Fruit fly (Drosophila melanogaster) whole organism, embryonic: ENCODE data around the gene Tfb5.

Source experiments
- Atf6 ChIP-seq: fragments of 200-800 bp; sonication (Bioruptor generic); IDR thresholded peaks from 2 replicates; pipeline ENCODE4 v1.3.6; 2022; ENCODE audit warnings: missing biosample characterization, missing genetic modification characterization
- B-H2 ChIP-seq: fragments of 200-800 bp; sonication (Bioruptor generic); optimal IDR thresholded peaks from 2 replicates; lab custom pipeline; 2018; ENCODE audit warnings: missing biosample characterization, mild to moderate bottlenecking, missing genetic modification characterization
- Bgb ChIP-seq: fragments of 200-800 bp; sonication (Bioruptor generic); IDR thresholded peaks from 2 replicates; pipeline ENCODE4 v1.3.6; 2022; ENCODE audit warnings: missing biosample characterization, missing genetic modification characterization; ENCODE audit not compliant: partially characterized antibody
- CG10147 ChIP-seq: fragments of 200-800 bp; sonication (Bioruptor generic); optimal IDR thresholded peaks from 2 replicates; lab custom pipeline; 2019; ENCODE audit warnings: missing biosample characterization, mild to moderate bottlenecking, missing genetic modification characterization, moderate library complexity
- CG10209 ChIP-seq: fragments of 200-800 bp; sonication (Bioruptor generic); optimal IDR thresholded peaks from 3 replicates; lab custom pipeline; 2017; ENCODE audit warnings: missing biosample characterization, mild to moderate bottlenecking, missing genetic modification characterization, missing genetic modification reagents
- CG1024 ChIP-seq: fragments of 200-800 bp; sonication (Bioruptor generic); IDR thresholded peaks from 2 replicates; pipeline ENCODE4 v1.3.6; 2022; ENCODE audit warnings: missing biosample characterization, missing genetic modification characterization
- CG10543 ChIP-seq: fragments of 200-800 bp; sonication (Bioruptor generic); optimal IDR thresholded peaks from 3 replicates; lab custom pipeline; 2017; ENCODE audit warnings: missing biosample characterization, mild to moderate bottlenecking, missing genetic modification characterization, moderate library complexity
- CG13123 ChIP-seq: fragments of 200-800 bp; sonication (Bioruptor generic); optimal IDR thresholded peaks from 2 replicates; lab custom pipeline; 2016; ENCODE audit warnings: missing biosample characterization, missing genetic modification characterization
- CG15011 ChIP-seq: fragments of 200-800 bp; sonication (Bioruptor generic); optimal IDR thresholded peaks from 3 replicates; lab custom pipeline; 2018; ENCODE audit warnings: missing biosample characterization, mild to moderate bottlenecking, missing genetic modification characterization
- CG15514 ChIP-seq: fragments of 200-800 bp; sonication (Bioruptor generic); optimal IDR thresholded peaks from 3 replicates; lab custom pipeline; 2017; ENCODE audit warnings: missing biosample characterization, missing genetic modification characterization, mild to moderate bottlenecking, moderate library complexity, missing genetic modification reagents
- CG15601 ChIP-seq: fragments of 200-800 bp; sonication (Bioruptor generic); optimal IDR thresholded peaks from 3 replicates; lab custom pipeline; 2019; ENCODE audit warnings: missing biosample characterization, mild to moderate bottlenecking, missing genetic modification characterization, moderate library complexity
- CG16779 ChIP-seq: fragments of 200-800 bp; sonication (Bioruptor generic); IDR thresholded peaks from 2 replicates; pipeline ENCODE4 v1.3.6; 2022; ENCODE audit warnings: missing biosample characterization, missing genetic modification characterization
- CG16815 ChIP-seq: fragments of 200-800 bp; sonication (Bioruptor generic); optimal IDR thresholded peaks from 3 replicates; lab custom pipeline; 2017; ENCODE audit warnings: missing biosample characterization, mild to moderate bottlenecking, missing genetic modification characterization
- CG17612 ChIP-seq: fragments of 200-800 bp; sonication (Bioruptor generic); IDR thresholded peaks from 2 replicates; pipeline ENCODE4 v1.3.6; 2022; ENCODE audit warnings: missing biosample characterization, missing genetic modification characterization
- CG17912 ChIP-seq: fragments of 200-800 bp; sonication (Bioruptor generic); optimal IDR thresholded peaks from 2 replicates; lab custom pipeline; 2018; ENCODE audit warnings: missing biosample characterization, mild to moderate bottlenecking, missing genetic modification characterization
- CG4282 ChIP-seq: fragments of 200-800 bp; sonication (Bioruptor generic); optimal IDR thresholded peaks from 2 replicates; lab custom pipeline; 2016; ENCODE audit warnings: missing biosample characterization, missing genetic modification characterization
- CG4328 ChIP-seq: fragments of 200-800 bp; sonication (Bioruptor generic); optimal IDR thresholded peaks from 3 replicates; lab custom pipeline; 2017; ENCODE audit warnings: missing biosample characterization, missing genetic modification reagents, missing genetic modification characterization
- CG4360 ChIP-seq: fragments of 200-800 bp; sonication (Bioruptor generic); IDR thresholded peaks from 2 replicates; pipeline ENCODE4 v1.3.6; 2022; ENCODE audit warnings: missing biosample characterization, missing genetic modification characterization
- CG7987 ChIP-seq: fragments of 200-800 bp; sonication (Bioruptor generic); optimal IDR thresholded peaks from 2 replicates; lab custom pipeline; 2018; ENCODE audit warnings: missing biosample characterization, mild to moderate bottlenecking, missing genetic modification characterization, moderate library complexity
- CG8924 ChIP-seq: fragments of 200-800 bp; optimal IDR thresholded peaks from 3 replicates; lab custom pipeline; 2019; ENCODE audit warnings: missing biosample characterization, mild to moderate bottlenecking, missing genetic modification characterization, moderate library complexity
- H15 ChIP-seq: fragments of 200-800 bp; sonication (Bioruptor generic); IDR thresholded peaks from 3 replicates; pipeline ENCODE4 v1.3.6; 2022; ENCODE audit warnings: missing biosample characterization, missing genetic modification characterization
- HLH54F ChIP-seq: fragments of 200-800 bp; sonication (Bioruptor generic); optimal IDR thresholded peaks from 3 replicates; lab custom pipeline; 2016; ENCODE audit warnings: missing biosample characterization, missing genetic modification characterization
- Hr51 ChIP-seq, 2 experiments: fragments of 200-800 bp; sonication (Bioruptor generic); optimal IDR thresholded peaks; 2 replicates in 1 of 2; 3 replicates in 1 of 2; lab custom pipeline; 2016 to 2018; ENCODE audit warnings: missing biosample characterization in 2 of 2, missing genetic modification characterization in 2 of 2, mild to moderate bottlenecking in 1 of 2, moderate library complexity in 1 of 2
- Myb ChIP-seq: fragments of 200-800 bp; sonication (Bioruptor generic); optimal IDR thresholded peaks from 2 replicates; lab custom pipeline; 2016; ENCODE audit warnings: missing biosample characterization, missing genetic modification characterization
- Nf-YA ChIP-seq: fragments of 200-800 bp; sonication (Bioruptor generic); IDR thresholded peaks from 2 replicates; pipeline ENCODE4 v1.3.6; 2022; ENCODE audit warnings: missing biosample characterization, missing genetic modification characterization
- Oli ChIP-seq: fragments of 200-800 bp; sonication (Bioruptor generic); optimal IDR thresholded peaks from 2 replicates; lab custom pipeline; 2018; ENCODE audit warnings: missing biosample characterization, mild to moderate bottlenecking, missing genetic modification characterization, moderate library complexity
- Opbp ChIP-seq: fragments of 200-800 bp; sonication (Bioruptor generic); IDR thresholded peaks from 3 replicates; pipeline ENCODE4 v1.3.6; 2022; ENCODE audit warnings: missing biosample characterization, missing genetic modification characterization; ENCODE audit not compliant: partially characterized antibody
- PHDP ChIP-seq: fragments of 200-800 bp; sonication (Bioruptor generic); optimal IDR thresholded peaks from 3 replicates; lab custom pipeline; 2018; ENCODE audit warnings: missing biosample characterization, mild to moderate bottlenecking, missing genetic modification characterization, moderate library complexity
- ato ChIP-seq: fragments of 200-800 bp; sonication (Bioruptor generic); IDR thresholded peaks from 2 replicates; pipeline ENCODE4 v1.3.6; 2022; ENCODE audit warnings: missing biosample characterization, missing genetic modification characterization; ENCODE audit not compliant: partially characterized antibody
- ci ChIP-seq: fragments of 200-800 bp; sonication (Bioruptor generic); IDR thresholded peaks from 3 replicates; pipeline ENCODE4 v1.3.6; 2022; ENCODE audit warnings: missing biosample characterization, missing genetic modification characterization
- crp ChIP-seq, 2 experiments: fragments of 200-800 bp; sonication (Bioruptor generic); optimal IDR thresholded peaks; 2 replicates in 1 of 2; 3 replicates in 1 of 2; lab custom pipeline; 2017; ENCODE audit warnings: missing biosample characterization in 2 of 2, missing genetic modification characterization in 2 of 2, mild to moderate bottlenecking in 1 of 2, moderate library complexity in 1 of 2
- disco-r ChIP-seq: fragments of 200-800 bp; sonication (Bioruptor generic); optimal IDR thresholded peaks from 2 replicates; lab custom pipeline; 2016; ENCODE audit warnings: missing biosample characterization, missing genetic modification characterization
- ems ChIP-seq: fragments of 200-800 bp; sonication (Bioruptor generic); optimal IDR thresholded peaks from 3 replicates; lab custom pipeline; 2016; ENCODE audit warnings: missing biosample characterization, missing genetic modification characterization
- exex ChIP-seq: fragments of 200-800 bp; sonication (Bioruptor generic); optimal IDR thresholded peaks from 4 replicates; lab custom pipeline; 2018; ENCODE audit warnings: missing biosample characterization, mild to moderate bottlenecking, missing genetic modification characterization, moderate library complexity
- fd96Cb ChIP-seq: fragments of 200-800 bp; sonication (Bioruptor generic); optimal IDR thresholded peaks from 2 replicates; lab custom pipeline; 2018; ENCODE audit warnings: missing biosample characterization, mild to moderate bottlenecking, missing genetic modification characterization, moderate library complexity
- gcm ChIP-seq: fragments of 200-800 bp; sonication (Bioruptor generic); optimal IDR thresholded peaks from 2 replicates; lab custom pipeline; 2019; ENCODE audit warnings: missing biosample characterization, mild to moderate bottlenecking, missing genetic modification characterization, moderate library complexity
- grau ChIP-seq: fragments of 200-800 bp; optimal IDR thresholded peaks from 3 replicates; lab custom pipeline; 2019; ENCODE audit warnings: missing biosample characterization, mild to moderate bottlenecking, missing genetic modification characterization, moderate library complexity
- grn ChIP-seq: fragments of 200-800 bp; sonication (Bioruptor generic); optimal IDR thresholded peaks from 3 replicates; lab custom pipeline; 2017; ENCODE audit warnings: missing biosample characterization, missing genetic modification characterization
- peb ChIP-seq: fragments of 200-800 bp; sonication (Bioruptor generic); IDR thresholded peaks from 2 replicates; pipeline ENCODE4 v1.3.6; 2022; ENCODE audit warnings: missing biosample characterization, missing genetic modification characterization
- phol ChIP-seq: fragments of 200-800 bp; sonication (Bioruptor generic); optimal IDR thresholded peaks from 3 replicates; lab custom pipeline; 2018; ENCODE audit warnings: missing biosample characterization, mild to moderate bottlenecking, missing genetic modification characterization, moderate library complexity
- pros ChIP-seq: fragments of 200-800 bp; sonication (Bioruptor generic); optimal IDR thresholded peaks from 3 replicates; lab custom pipeline; 2019; ENCODE audit warnings: missing biosample characterization, mild to moderate bottlenecking, missing genetic modification characterization, moderate library complexity
- repo ChIP-seq: fragments of 200-800 bp; sonication (Bioruptor generic); optimal IDR thresholded peaks from 2 replicates; lab custom pipeline; 2016; ENCODE audit warnings: missing biosample characterization, missing genetic modification characterization
- sd ChIP-seq: fragments of 200-800 bp; sonication (Bioruptor generic); optimal IDR thresholded peaks from 3 replicates; lab custom pipeline; 2018; ENCODE audit warnings: missing biosample characterization, mild to moderate bottlenecking, missing genetic modification characterization, moderate library complexity
- slp2 ChIP-seq: fragments of 200-800 bp; sonication (Bioruptor generic); optimal IDR thresholded peaks from 2 replicates; lab custom pipeline; 2016; ENCODE audit warnings: missing biosample characterization, missing genetic modification characterization
- so ChIP-seq: fragments of 200-800 bp; sonication (Bioruptor generic); IDR thresholded peaks from 3 replicates; pipeline ENCODE4 v1.3.6; 2022; ENCODE audit warnings: missing biosample characterization, missing genetic modification characterization
- stc ChIP-seq: fragments of 200-800 bp; sonication (Bioruptor generic); IDR thresholded peaks from 2 replicates; pipeline ENCODE4 v1.3.6; 2022; ENCODE audit warnings: missing biosample characterization, missing genetic modification characterization
- tna ChIP-seq: fragments of 200-800 bp; sonication (Bioruptor generic); IDR thresholded peaks from 2 replicates; pipeline ENCODE4 v1.3.6; 2022; ENCODE audit warnings: missing biosample characterization, missing genetic modification characterization; ENCODE audit not compliant: partially characterized antibody
- unc-4 ChIP-seq: fragments of 200-800 bp; sonication (Bioruptor generic); IDR thresholded peaks from 2 replicates; pipeline ENCODE4 v1.3.6; 2022; ENCODE audit warnings: missing biosample characterization, missing genetic modification characterization; ENCODE audit not compliant: partially characterized antibody

Tfb5 gene

DNA sequence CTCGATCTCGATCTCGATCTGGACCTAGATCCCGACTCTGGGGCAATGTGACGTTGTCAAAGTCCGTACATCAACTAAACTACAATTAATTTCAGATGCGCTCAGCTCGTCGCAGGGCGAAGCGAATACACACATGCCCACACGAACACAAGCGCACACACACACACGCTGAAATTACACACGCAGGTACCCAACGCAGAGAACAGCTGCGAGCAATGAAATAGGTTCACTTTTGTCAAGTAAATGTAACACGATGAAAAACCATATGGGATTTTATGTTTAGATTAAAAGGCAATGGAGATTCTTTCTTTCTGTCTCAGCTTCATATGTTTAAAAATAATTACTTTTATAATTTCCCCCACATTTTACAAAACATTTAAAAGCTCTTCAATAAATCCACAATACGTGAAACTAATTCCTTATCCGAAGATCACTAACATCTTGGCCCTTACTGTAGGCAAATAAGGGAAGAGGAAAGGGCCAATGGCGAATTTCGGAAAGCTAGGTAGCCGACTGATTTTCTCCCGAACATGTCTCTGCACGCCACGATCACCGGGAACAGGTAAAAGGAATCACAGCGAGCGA lies 10.3 kb downstream of the Tfb5 start (continued):
- TF ChIP-seq Myb (peak; percentile 54), CG10209 (GFP tag; lab: Kevin White, UChicago) (peak; percentile 83), ato (GFP tag; lab: Robert Waterston, UW) (no peak), ems (GFP tag; lab: Kevin White, UChicago) (peak; percentile 59), grn (GFP tag; lab: Kevin White, UChicago) (peak; percentile 26), disco-r (GFP tag; lab: Kevin White, UChicago) (peak; percentile 69), CG7987 (peak; percentile 24), Nf-YA (GFP tag; lab: Robert Waterston, UW) (peak; percentile 53; the same call in 1 of the 2 replicates), so (GFP tag; lab: Robert Waterston, UW) (peak; percentile 82), sd (tag; lab: Kevin White, UChicago) (peak; percentile 53), CG10543 (peak; percentile 75), CG15601 (tag; lab: Kevin White, UChicago) (peak; percentile 79), Hr51 (GFP tag; optimal IDR thresholded peaks at IDR 0.05; lab: Kevin White, UChicago) (peak; percentile 23 to 87), tna (GFP tag; lab: Robert Waterston, UW) (no peak), gcm (GFP tag; lab: Kevin White, UChicago) (peak; percentile 89), CG16779 (GFP tag; lab: Robert Waterston, UW) (no peak), CG17612 (GFP tag; lab: Robert Waterston, UW) (peak; percentile 40; the same call in 1 of the 2 replicates), PHDP (tag; lab: Kevin White, UChicago) (peak; percentile 90), grau (tag; lab: Kevin White, UChicago) (peak; percentile 68), Bgb (GFP tag; lab: Robert Waterston, UW) (no peak), HLH54F (GFP tag; lab: Kevin White, UChicago) (peak; percentile 56), Oli (tag; lab: Kevin White, UChicago) (peak; percentile 86), repo (peak; percentile 14), CG1024 (GFP tag; lab: Robert Waterston, UW) (0 out of 2 replicates have a peak, but pooled peaks have one; percentile 22), CG8924 (tag; lab: Kevin White, UChicago) (peak; percentile 93), CG10147 (GFP tag; lab: Kevin White, UChicago) (peak; percentile 74), Opbp (GFP tag; lab: Robert Waterston, UW) (no peak), peb (GFP tag; lab: Robert Waterston, UW) (peak; percentile 78), CG4360 (GFP tag; lab: Robert Waterston, UW) (0 out of 2 replicates have a peak, but pooled peaks have one; percentile 32), fd96Cb (tag; lab: Kevin White, UChicago) (peak; percentile 80), pros (GFP tag; lab: Kevin White, UChicago) (peak; percentile 76), Atf6 (GFP tag; lab: Robert Waterston, UW) (peak; percentile 77), CG15514 (GFP tag; lab: Kevin White, UChicago) (peak; percentile 67), crp (GFP tag; optimal IDR thresholded peaks at IDR 0.05; lab: Kevin White, UChicago) (peak in 1 of 2 experiments; percentile 21), phol (tag; lab: Kevin White, UChicago) (peak; percentile 84), CG13123 (GFP tag; lab: Kevin White, UChicago) (peak; percentile 41), CG16815 (GFP tag; lab: Kevin White, UChicago) (peak; percentile 90), B-H2 (GFP tag; lab: Kevin White, UChicago) (peak; percentile 43), CG17912 (no peak), slp2 (GFP tag; lab: Kevin White, UChicago) (peak; percentile 62), CG15011 (GFP tag; lab: Kevin White, UChicago) (peak; percentile 81), exex (tag; lab: Kevin White, UChicago) (peak; percentile 33), stc (GFP tag; lab: Robert Waterston, UW) (peak; percentile 73), CG4328 (GFP tag; lab: Kevin White, UChicago) (peak; percentile 67), unc-4 (GFP tag; lab: Robert Waterston, UW) (no peak), ci (GFP tag; lab: Robert Waterston, UW) (peak; percentile 84), H15 (GFP tag; lab: Robert Waterston, UW) (0 out of 3 replicates have a peak, but pooled peaks have one; percentile 45), CG4282 (no peak)
